Fruit fly (Drosophila melanogaster) ovary, adult (tissue): ENCODE results near the gene Hsp26.

Experiments
- CG17801 ChIP-seq: fragments of 200-800 bp; optimal IDR thresholded peaks from 2 replicates; lab custom pipeline; 2019; ENCODE audit warnings: missing biosample characterization, mild to moderate bottlenecking, missing genetic modification characterization, moderate library complexity; ENCODE audit not compliant: partially characterized antibody

Hsp26 gene

DNA sequence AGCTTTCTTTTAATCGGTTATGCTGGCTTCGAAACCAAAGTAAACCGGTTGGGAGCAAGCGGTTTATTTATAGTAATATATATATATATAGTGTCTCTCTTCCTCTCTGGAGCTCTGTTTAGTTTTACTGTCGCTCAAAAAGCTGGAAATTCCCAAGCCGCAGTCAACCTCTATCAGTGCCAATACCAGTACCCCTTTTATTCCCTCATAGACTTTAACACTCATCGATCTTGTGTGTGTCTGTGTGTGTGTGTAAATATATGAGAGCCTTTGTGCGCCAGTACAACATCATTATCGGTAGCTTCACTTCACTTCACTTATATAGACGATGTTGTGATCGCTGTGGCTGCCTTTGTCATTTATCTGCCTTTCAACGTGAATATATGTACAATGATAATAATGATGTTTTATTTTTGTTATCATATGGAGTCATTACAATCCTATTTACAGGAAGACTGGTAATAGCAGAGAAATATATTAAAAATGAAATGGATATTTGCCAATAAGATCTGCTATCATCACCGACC lies 39.2 kb downstream of the Hsp26 start:
- TF ChIP-seq CG17801 (GFP tag; lab: Kevin White, UChicago), result no peak

- no peak for TF ChIP-seq CG17801 (GFP tag; lab: Kevin White, UChicago)
Observed at dm6 chr3L:9335711-9336110, 41.5 kb downstream of the Hsp26 start.

- no peak for TF ChIP-seq CG17801 (GFP tag; lab: Kevin White, UChicago)
Observed at dm6 chr3L:9333745-9334382, 43.4 kb downstream of the Hsp26 start, which contains the start of gene PGRP-LA. Gene PGRP-LA, plus strand, starts transcription at chr3L:9334332.
